1 fruit fly cellular context compared by ENCODE assay signal in the genomic region with DNA sequence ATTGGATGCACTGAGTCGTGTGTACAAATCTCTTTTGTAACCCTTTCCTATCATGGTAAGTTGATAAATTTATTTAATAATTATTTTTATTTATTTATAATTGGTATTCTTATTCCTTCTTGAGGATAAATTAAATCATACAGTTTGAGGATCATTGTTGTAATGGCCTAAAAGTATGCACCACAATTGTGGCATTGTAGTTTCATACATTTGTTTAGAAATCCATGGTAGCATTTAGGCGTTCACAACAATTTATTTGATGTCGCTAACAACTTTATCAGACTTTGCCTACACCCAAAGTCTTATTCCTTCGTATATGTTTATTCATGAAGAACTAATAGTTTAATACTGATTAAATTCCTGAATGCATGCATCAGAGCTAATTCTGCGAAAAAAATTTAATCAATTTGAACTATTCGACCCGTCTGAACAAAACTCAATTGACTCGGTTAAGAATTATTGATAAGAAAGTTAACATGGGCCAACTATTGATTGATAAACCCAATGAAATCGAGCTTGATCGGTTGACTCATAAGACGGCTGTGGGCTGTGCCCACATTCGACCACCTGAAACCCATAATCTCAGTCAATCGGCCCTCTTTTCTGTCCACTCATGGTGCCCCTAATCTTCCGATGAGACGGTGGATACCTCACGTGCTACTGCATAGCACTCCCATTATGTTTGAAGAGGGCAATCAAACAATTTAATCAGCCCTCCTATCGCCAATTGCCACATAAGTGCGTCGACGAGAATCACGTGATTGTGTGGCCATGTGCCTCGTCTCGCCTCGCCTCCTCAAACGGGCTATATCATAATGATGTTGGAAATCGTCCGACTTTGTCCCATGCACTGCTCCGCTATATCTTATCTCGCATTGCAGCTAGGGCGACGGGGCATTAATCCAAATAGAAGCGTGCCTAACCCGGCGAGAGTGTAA.
TF ChIP-seq lines count a peak whose summit lies in the region.

No protein-coding gene starts in this region.

TF ChIP-seq in whole organism, embryonic, 481 proteins besides CTCF, POLR2A, EP300 and RAD21 (continued from another document):
- no peak for TF ChIP-seq C15 (GFP tag; IDR thresholded peaks at IDR 0.05; lab: Robert Waterston, UW)
TF ChIP-seq in whole organism, embryonic: peak in this region for 54.
